Fruit fly (Drosophila melanogaster) whole organism, adult: Measurements from ENCODE around the gene CG12502.

Experiments
- CG11617 ChIP-seq: fragments of 200-800 bp; sonication (Bioruptor generic); optimal IDR thresholded peaks from 2 replicates; lab custom pipeline; 2017; ENCODE audit warnings: mild to moderate bottlenecking, missing biosample characterization, missing genetic modification reagents, missing genetic modification characterization
- CG33017 ChIP-seq: fragments of 200-800 bp; sonication (Bioruptor generic); optimal IDR thresholded peaks from 2 replicates; lab custom pipeline; 2018; ENCODE audit warnings: missing biosample characterization, mild to moderate bottlenecking, missing genetic modification characterization, moderate library complexity
- CG7101 ChIP-seq: fragments of 200-800 bp; sonication (Bioruptor generic); optimal IDR thresholded peaks from 2 replicates; lab custom pipeline; 2018; ENCODE audit warnings: missing biosample characterization, mild to moderate bottlenecking, missing genetic modification characterization, moderate library complexity
- Crg-1 ChIP-seq: fragments of 200-800 bp; sonication (Bioruptor generic); optimal IDR thresholded peaks from 2 replicates; lab custom pipeline; 2016; ENCODE audit warnings: missing biosample characterization, missing genetic modification characterization
- Hr96 ChIP-seq: fragments of 200-800 bp; sonication (Bioruptor generic); optimal IDR thresholded peaks from 2 replicates; lab custom pipeline; 2016; ENCODE audit warnings: missing biosample characterization, missing genetic modification characterization
- Mnt ChIP-seq: fragments of 200-800 bp; sonication (Bioruptor generic); optimal IDR thresholded peaks from 2 replicates; lab custom pipeline; 2016; ENCODE audit warnings: missing biosample characterization, mild to moderate bottlenecking, missing genetic modification characterization
- cnc ChIP-seq, 2 experiments: fragments of >200 bp; optimal IDR thresholded peaks; 2 replicates each; lab custom pipeline; 2017
- kay ChIP-seq: fragments of 200-800 bp; sonication (Bioruptor generic); peaks from one replicate; lab custom pipeline; 2016; ENCODE audit warnings: missing biosample characterization, missing genetic modification characterization, borderline replicate concordance
- ovo ChIP-seq: fragments of 200-800 bp; sonication (Bioruptor generic); optimal IDR thresholded peaks from 2 replicates; lab custom pipeline; 2016; ENCODE audit warnings: missing biosample characterization, missing genetic modification characterization
- tj ChIP-seq: fragments of 200-800 bp; sonication (Bioruptor generic); optimal IDR thresholded peaks from 3 replicates; lab custom pipeline; 2017; ENCODE audit warnings: missing biosample characterization, mild to moderate bottlenecking, missing genetic modification characterization, moderate library complexity

dm6 chr3L:819297-819886 is 45.8 kb upstream of the CG12502 start:
- no peak for TF ChIP-seq Mnt (GFP tag; lab: Kevin White, UChicago)
- no peak for TF ChIP-seq Crg-1 (GFP tag; lab: Kevin White, UChicago)
- no peak for TF ChIP-seq CG33017 (tag; lab: Kevin White, UChicago)
- no peak for TF ChIP-seq Hr96
- TF ChIP-seq ovo (GFP tag; lab: Kevin White, UChicago), result no peak
- no peak for TF ChIP-seq tj (GFP tag; lab: Kevin White, UChicago)
- no peak for TF ChIP-seq CG7101
- TF ChIP-seq kay (GFP tag; lab: Kevin White, UChicago), result no peak
- no peak for TF ChIP-seq cnc (optimal IDR thresholded peaks at IDR 0.05; lab: Kevin White, UChicago)
- no peak for TF ChIP-seq CG11617 (GFP tag; lab: Kevin White, UChicago)
